Worm (Caenorhabditis elegans) whole organism, L2 larva: ENCODE measurements around the gene clec-180.

Experiments
- R02D3.7 ChIP-seq: fragments of 150-350 bp; optimal IDR thresholded peaks from 2 replicates; lab custom pipeline; 2014; ENCODE audit warnings: missing biosample characterization, missing genetic modification characterization
- Y55F3AM.14 ChIP-seq: fragments of 200-800 bp; sonication (Bioruptor generic); optimal IDR thresholded peaks from 2 replicates; lab custom pipeline; 2018; ENCODE audit warnings: mild to moderate bottlenecking, missing genetic modification characterization, missing compliant biosample characterization
- aly-2 ChIP-seq: fragments of 150-350 bp; optimal IDR thresholded peaks from 2 replicates; lab custom pipeline; 2014; ENCODE audit warnings: missing biosample characterization, missing genetic modification characterization
- blmp-1 ChIP-seq: sonication (generic microtip); optimal IDR thresholded peaks from 2 replicates; lab custom pipeline; 2017; ENCODE audit warnings: missing genetic modification characterization, mild to moderate bottlenecking, missing compliant biosample characterization, antibody characterized with exemption, moderate library complexity; ENCODE audit not compliant: insufficient read depth
- ceh-16 ChIP-seq: fragments of 150-350 bp; optimal IDR thresholded peaks from 2 replicates; lab custom pipeline; 2014; ENCODE audit warnings: missing biosample characterization, missing genetic modification characterization
- ceh-82 ChIP-seq: fragments of 150-350 bp; optimal IDR thresholded peaks from 2 replicates; lab custom pipeline; 2014; ENCODE audit warnings: missing biosample characterization, missing genetic modification characterization
- egl-27 ChIP-seq: sonication (generic microtip); optimal IDR thresholded peaks from 3 replicates; lab custom pipeline; 2017; ENCODE audit warnings: missing biosample characterization, missing genetic modification reagents, missing genetic modification characterization
- fos-1 ChIP-seq: fragments of 150-350 bp; optimal IDR thresholded peaks from 2 replicates; lab custom pipeline; 2014; ENCODE audit warnings: missing biosample characterization, missing genetic modification characterization
- lsy-2 ChIP-seq, 2 experiments: fragments of 150-350 bp in 1 of 2; sonication (generic microtip) in 1 of 2; optimal IDR thresholded peaks; 2 replicates each; lab custom pipeline; 2014 to 2017; ENCODE audit warnings: missing biosample characterization in 2 of 2, missing genetic modification characterization in 2 of 2
- mdl-1 ChIP-seq, 2 experiments: fragments of 150-350 bp in 1 of 2; sonication (generic microtip) in 1 of 2; optimal IDR thresholded peaks; 2 replicates each; lab custom pipeline; 2017; ENCODE audit warnings: missing biosample characterization in 2 of 2, missing genetic modification characterization in 2 of 2
- nhr-11 ChIP-seq: fragments of 150-350 bp; optimal IDR thresholded peaks from 2 replicates; lab custom pipeline; 2014; ENCODE audit warnings: missing biosample characterization, missing genetic modification characterization
- skn-1 ChIP-seq: sonication (generic microtip); optimal IDR thresholded peaks from 2 replicates; lab custom pipeline; 2017; ENCODE audit warnings: missing biosample characterization, missing genetic modification characterization
- zag-1 ChIP-seq: fragments of 150-350 bp; optimal IDR thresholded peaks from 2 replicates; lab custom pipeline; 2014; ENCODE audit warnings: missing biosample characterization, missing genetic modification characterization
- ztf-4 ChIP-seq: fragments of 150-350 bp; optimal IDR thresholded peaks from 2 replicates; lab custom pipeline; 2014; ENCODE audit warnings: missing biosample characterization, missing genetic modification characterization

- TF ChIP-seq ztf-4 (tag; lab: Kevin White, UChicago): peak; percentile 51
- TF ChIP-seq ceh-82 (tag; lab: Kevin White, UChicago): no peak
- TF ChIP-seq mdl-1 (tag; optimal IDR thresholded peaks at IDR 0.05; lab: Kevin White, UChicago): no peak
- no peak for TF ChIP-seq skn-1 (tag; lab: Kevin White, UChicago)
- peak; percentile 22 for TF ChIP-seq blmp-1 (tag; lab: Kevin White, UChicago)
- TF ChIP-seq zag-1 (tag; lab: Kevin White, UChicago): peak; percentile 45
- TF ChIP-seq R02D3.7: no peak
- peak; percentile 62 for TF ChIP-seq egl-27 (tag; lab: Kevin White, UChicago)
- TF ChIP-seq nhr-11 (tag; lab: Kevin White, UChicago): no peak
- TF ChIP-seq aly-2 (tag; lab: Kevin White, UChicago): no peak
- peak; percentile 60 to 77 for TF ChIP-seq lsy-2 (tag; optimal IDR thresholded peaks at IDR 0.05; lab: Kevin White, UChicago)
- TF ChIP-seq ceh-16 (tag; lab: Kevin White, UChicago): no peak
- peak; percentile 70 for TF ChIP-seq Y55F3AM.14 (GFP tag; lab: Kevin White, UChicago)
- TF ChIP-seq fos-1: peak; percentile 72
These were observed 5.3 kb downstream of the clec-180 start for ce11 chrIV:7573944-7574343.
